Worm (Caenorhabditis elegans): ENCODE results near the gene F46F5.7.

DNA sequence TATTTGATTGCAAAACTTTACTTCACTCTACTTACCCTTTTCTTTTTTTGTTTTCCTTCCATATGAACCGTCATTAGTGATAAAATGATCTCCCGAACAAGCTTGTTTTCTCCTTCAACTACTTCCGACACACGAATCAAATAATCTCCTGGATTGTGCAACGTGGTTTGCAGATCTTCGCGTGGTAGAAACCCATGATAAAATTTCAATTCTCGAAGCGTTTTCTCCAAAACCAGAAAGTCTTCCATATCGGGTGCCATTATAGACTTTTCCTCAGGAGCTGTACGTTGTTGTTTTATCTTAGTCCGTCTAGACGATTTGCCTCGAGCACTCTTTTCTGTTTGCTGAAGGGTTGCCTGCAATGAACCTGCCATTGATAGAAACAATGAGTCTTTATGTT is 23.0 kb downstream of the F46F5.7 start:
- TF ChIP-seq ceh-16 (tag; optimal IDR thresholded peaks at IDR 0.05) (no peak), unc-55 (GFP tag; optimal IDR thresholded peaks at IDR 0.05) (no peak), skn-1 (tag; optimal IDR thresholded peaks at IDR 0.05) (no peak), zag-1 (tag; optimal IDR thresholded peaks at IDR 0.05) (no peak), ceh-82 (tag; optimal IDR thresholded peaks at IDR 0.05) (no peak), nhr-129 (tag; optimal IDR thresholded peaks at IDR 0.05) (no peak), elt-3 (tag; optimal IDR thresholded peaks at IDR 0.05) (no peak), egl-27 (tag; optimal IDR thresholded peaks at IDR 0.05) (no peak)
